Worm (Caenorhabditis elegans): ENCODE results near the gene srx-23.

srx-23 gene

ce11 chrV:682031-682430 lies at the start of gene srx-23:
Gene srx-23, plus strand, starts transcription at chrV:682331.
- TF ChIP-seq him-1 (tag; optimal IDR thresholded peaks at IDR 0.05) (no peak), dao-5 (tag; optimal IDR thresholded peaks at IDR 0.05) (no peak), W03F9.2 (tag; optimal IDR thresholded peaks at IDR 0.05) (no peak)

- TF ChIP-seq dao-5 (tag; optimal IDR thresholded peaks at IDR 0.05): no peak
- TF ChIP-seq W03F9.2 (tag; optimal IDR thresholded peaks at IDR 0.05): no peak
- no peak for TF ChIP-seq him-1 (tag; optimal IDR thresholded peaks at IDR 0.05)
Measured at ce11 chrV:634855-635254, 47.3 kb upstream of the srx-23 start, which contains the start of gene F48G7.10. Gene F48G7.10, minus strand, starts transcription at chrV:634955.

- TF ChIP-seq W03F9.2 (tag; optimal IDR thresholded peaks at IDR 0.05) (no peak), dao-5 (tag; optimal IDR thresholded peaks at IDR 0.05) (no peak), him-1 (tag; optimal IDR thresholded peaks at IDR 0.05) (no peak)
Measured at ce11 chrV:635630-636029, 46.5 kb upstream of the srx-23 start.

ce11 chrV:636281-636680 lies 45.9 kb upstream of the srx-23 start, which contains the start of gene pals-31:
Gene pals-31, plus strand, starts transcription at chrV:636581.
- TF ChIP-seq him-1 (tag; optimal IDR thresholded peaks at IDR 0.05) (no peak), dao-5 (tag; optimal IDR thresholded peaks at IDR 0.05) (no peak), W03F9.2 (tag; optimal IDR thresholded peaks at IDR 0.05) (no peak)

ce11 chrV:638328-638727 lies 43.8 kb upstream of the srx-23 start, which contains the start of gene srj-37:
Gene srj-37, plus strand, starts transcription at chrV:638628.
- TF ChIP-seq him-1 (tag; optimal IDR thresholded peaks at IDR 0.05): no peak
- no peak for TF ChIP-seq dao-5 (tag; optimal IDR thresholded peaks at IDR 0.05)
- no peak for TF ChIP-seq W03F9.2 (tag; optimal IDR thresholded peaks at IDR 0.05)

ce11 chrV:642750-643149 lies 39.4 kb upstream of the srx-23 start, which contains the start of gene nhr-190:
Gene nhr-190, minus strand, starts transcription at chrV:642924.
- TF ChIP-seq him-1 (tag; optimal IDR thresholded peaks at IDR 0.05) (no peak), dao-5 (tag; optimal IDR thresholded peaks at IDR 0.05) (no peak), W03F9.2 (tag; optimal IDR thresholded peaks at IDR 0.05) (no peak)

ce11 chrV:646129-646528 lies 36.0 kb upstream of the srx-23 start, which contains the start of gene F48G7.12:
Gene F48G7.12, minus strand, starts transcription at chrV:646229.
- no peak for TF ChIP-seq W03F9.2 (tag; optimal IDR thresholded peaks at IDR 0.05)
- no peak for TF ChIP-seq him-1 (tag; optimal IDR thresholded peaks at IDR 0.05)
- TF ChIP-seq dao-5 (tag; optimal IDR thresholded peaks at IDR 0.05): no peak

- TF ChIP-seq W03F9.2 (tag; optimal IDR thresholded peaks at IDR 0.05) (no peak), him-1 (tag; optimal IDR thresholded peaks at IDR 0.05) (no peak), dao-5 (tag; optimal IDR thresholded peaks at IDR 0.05) (no peak)
Measured at ce11 chrV:646888-647287, 35.2 kb upstream of the srx-23 start, which contains the start of gene ugt-42. Gene ugt-42, plus strand, starts transcription at chrV:647188.

- no peak for TF ChIP-seq W03F9.2 (tag; optimal IDR thresholded peaks at IDR 0.05)
- TF ChIP-seq him-1 (tag; optimal IDR thresholded peaks at IDR 0.05): no peak
- TF ChIP-seq dao-5 (tag; optimal IDR thresholded peaks at IDR 0.05): no peak
Measured at ce11 chrV:652940-653339, 29.2 kb upstream of the srx-23 start, which contains the start of gene srj-5. Gene srj-5, minus strand, starts transcription at chrV:653040.

- TF ChIP-seq W03F9.2 (tag; optimal IDR thresholded peaks at IDR 0.05): no peak
- no peak for TF ChIP-seq dao-5 (tag; optimal IDR thresholded peaks at IDR 0.05)
- no peak for TF ChIP-seq him-1 (tag; optimal IDR thresholded peaks at IDR 0.05)
Measured at ce11 chrV:654402-654801, 27.7 kb upstream of the srx-23 start, which contains the start of gene srj-6. Gene srj-6, minus strand, starts transcription at chrV:654502.

ce11 chrV:655823-656222 lies 26.3 kb upstream of the srx-23 start, which contains the start of gene srh-245:
Gene srh-245, minus strand, starts transcription at chrV:655923.
- TF ChIP-seq dao-5 (tag; optimal IDR thresholded peaks at IDR 0.05): no peak
- no peak for TF ChIP-seq W03F9.2 (tag; optimal IDR thresholded peaks at IDR 0.05)
- no peak for TF ChIP-seq him-1 (tag; optimal IDR thresholded peaks at IDR 0.05)

- TF ChIP-seq dao-5 (tag; optimal IDR thresholded peaks at IDR 0.05) (no peak), him-1 (tag; optimal IDR thresholded peaks at IDR 0.05) (no peak), W03F9.2 (tag; optimal IDR thresholded peaks at IDR 0.05) (no peak)
Measured at ce11 chrV:657678-658077, 24.5 kb upstream of the srx-23 start, which contains the start of gene srh-246. Gene srh-246, minus strand, starts transcription at chrV:657778.

ce11 chrV:660210-660609 lies 21.9 kb upstream of the srx-23 start, which contains the start of gene F31F4.17:
Gene F31F4.17, minus strand, starts transcription at chrV:660310.
- TF ChIP-seq him-1 (tag; optimal IDR thresholded peaks at IDR 0.05) (no peak), W03F9.2 (tag; optimal IDR thresholded peaks at IDR 0.05) (no peak), dao-5 (tag; optimal IDR thresholded peaks at IDR 0.05) (no peak)

ce11 chrV:664337-664847 lies 17.7 kb upstream of the srx-23 start, which contains the start of the genes F31F4.11 and srh-266:
Gene F31F4.11, minus strand, starts transcription at chrV:664437.
Gene srh-266, plus strand, starts transcription at chrV:664797.
- TF ChIP-seq dao-5 (tag; optimal IDR thresholded peaks at IDR 0.05) (no peak), him-1 (tag; optimal IDR thresholded peaks at IDR 0.05) (no peak), W03F9.2 (tag; optimal IDR thresholded peaks at IDR 0.05) (no peak)
